Worm (Caenorhabditis elegans) whole organism, L4 larva: ENCODE data around the gene F46H5.3.

Experiments used
- F49E8.2 ChIP-seq: sonication (generic microtip); optimal IDR thresholded peaks from 2 replicates; lab custom pipeline; 2016; ENCODE audit warnings: missing compliant biosample characterization, mild to moderate bottlenecking, missing genetic modification characterization, borderline replicate concordance
- ZK546.5 ChIP-seq, 2 experiments: sonication (generic microtip); optimal IDR thresholded peaks; 2 replicates each; lab custom pipeline; 2017; ENCODE audit warnings: missing biosample characterization in 2 of 2, missing genetic modification characterization in 2 of 2
- set-16 ChIP-seq: fragments of 200-800 bp; sonication (Bioruptor generic); IDR thresholded peaks from 2 replicates; pipeline ENCODE4 v1.3.6; 2022; ENCODE audit warnings: missing genetic modification reagents, missing genetic modification characterization, missing compliant biosample characterization
- unc-62 ChIP-seq, 3 experiments: fragments of 150-350 bp in 1 of 3; sonication (generic microtip); optimal IDR thresholded peaks in 2 of 3; peaks in 1 of 3; 1 replicate in 1 of 3; 2 replicates in 2 of 3; lab custom pipeline; 2014 to 2017; ENCODE audit warnings: missing biosample characterization in 3 of 3, missing genetic modification characterization in 3 of 3, missing genetic modification reagents in 3 of 3, missing genotype in 1 of 3
- zip-11 ChIP-seq: fragments of 200-800 bp; sonication (Bioruptor generic); IDR thresholded peaks from 2 replicates; pipeline ENCODE4 v1.3.6; 2022; ENCODE audit warnings: missing genetic modification characterization, missing compliant biosample characterization

- no peak for TF ChIP-seq ZK546.5 (tag; optimal IDR thresholded peaks at IDR 0.05; lab: Kevin White, UChicago)
- TF ChIP-seq set-16 (GFP tag; lab: Robert Waterston, UW) = no peak
- no peak for TF ChIP-seq unc-62 (GFP tag; optimal IDR thresholded peaks at IDR 0.05 in 1 of 2; lab: Kevin White, UChicago)
- TF ChIP-seq unc-62 (tag; optimal IDR thresholded peaks at IDR 0.05; lab: Kevin White, UChicago) = no peak
- no peak for TF ChIP-seq zip-11 (GFP tag; lab: Robert Waterston, UW)
- TF ChIP-seq F49E8.2 (tag; lab: Kevin White, UChicago) = no peak
Measured at ce11 chrX:7204175-7204574, 34.3 kb downstream of the F46H5.3 start.
